Worm (Caenorhabditis elegans) whole organism, late embryonic: ENCODE results near the gene K09E9.4.

ENCODE experiments used
- F13H6.1 ChIP-seq: sonication (generic microtip); optimal IDR thresholded peaks from 2 replicates; lab custom pipeline; 2016; ENCODE audit warnings: missing genetic modification characterization, missing compliant biosample characterization
- ceh-31 ChIP-seq: sonication (generic microtip); optimal IDR thresholded peaks from 2 replicates; lab custom pipeline; 2016; ENCODE audit warnings: missing genetic modification characterization, missing compliant biosample characterization
- elt-2 ChIP-seq: sonication (generic microtip); optimal IDR thresholded peaks from 2 replicates; lab custom pipeline; 2016; ENCODE audit warnings: missing genetic modification reagents, missing genetic modification characterization, missing compliant biosample characterization
- hlh-15 ChIP-seq: sonication (generic microtip); optimal IDR thresholded peaks from 2 replicates; lab custom pipeline; 2016; ENCODE audit warnings: missing genetic modification characterization, missing compliant biosample characterization
- hlh-30 ChIP-seq: sonication (generic microtip); optimal IDR thresholded peaks from 2 replicates; lab custom pipeline; 2017; ENCODE audit warnings: antibody characterized with exemption, missing genetic modification characterization, missing compliant biosample characterization; ENCODE audit not compliant: insufficient read depth
- lin-11 ChIP-seq: fragments of 200-800 bp; sonication (Bioruptor generic); optimal IDR thresholded peaks from 2 replicates; lab custom pipeline; 2018; ENCODE audit warnings: mild to moderate bottlenecking, missing genetic modification characterization, missing compliant biosample characterization
- ttx-3 ChIP-seq: sonication (generic microtip); optimal IDR thresholded peaks from 2 replicates; lab custom pipeline; 2016; ENCODE audit warnings: missing genetic modification reagents, missing genetic modification characterization, missing compliant biosample characterization
- unc-86 ChIP-seq: sonication (generic microtip); optimal IDR thresholded peaks from 2 replicates; lab custom pipeline; 2016; ENCODE audit warnings: missing genetic modification characterization, missing compliant biosample characterization

DNA sequence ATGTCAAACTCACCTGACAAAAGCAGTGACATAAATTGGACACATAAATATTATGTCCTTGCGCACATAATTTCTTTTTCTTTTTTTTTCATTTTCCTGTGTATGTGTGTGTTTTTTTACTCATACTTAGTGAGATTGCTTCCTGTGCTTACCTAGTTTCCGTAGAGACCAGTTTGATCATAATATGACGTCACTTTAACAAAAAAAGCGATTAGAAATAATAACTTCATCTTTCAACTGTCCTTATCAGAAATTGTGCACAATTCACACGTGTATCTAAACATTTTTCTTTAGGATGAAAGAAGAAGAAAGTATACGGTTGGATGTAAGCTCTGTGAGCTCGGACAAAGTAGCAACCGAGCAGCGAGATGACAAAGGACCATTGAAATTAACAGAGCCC, 8.2 kb downstream of the K09E9.4 start:
- TF ChIP-seq hlh-15 (tag; lab: Kevin White, UChicago) (no peak), unc-86 (tag; lab: Kevin White, UChicago) (no peak), elt-2 (tag; lab: Kevin White, UChicago) (no peak), lin-11 (tag; lab: Kevin White, UChicago) (no peak), hlh-30 (tag; lab: Kevin White, UChicago) (no peak), ttx-3 (tag; lab: Kevin White, UChicago) (no peak), ceh-31 (tag; lab: Kevin White, UChicago) (no peak), F13H6.1 (tag; lab: Kevin White, UChicago) (no peak)
